Worm (Caenorhabditis elegans): Measurements from ENCODE around the gene ddr-2.

DNA sequence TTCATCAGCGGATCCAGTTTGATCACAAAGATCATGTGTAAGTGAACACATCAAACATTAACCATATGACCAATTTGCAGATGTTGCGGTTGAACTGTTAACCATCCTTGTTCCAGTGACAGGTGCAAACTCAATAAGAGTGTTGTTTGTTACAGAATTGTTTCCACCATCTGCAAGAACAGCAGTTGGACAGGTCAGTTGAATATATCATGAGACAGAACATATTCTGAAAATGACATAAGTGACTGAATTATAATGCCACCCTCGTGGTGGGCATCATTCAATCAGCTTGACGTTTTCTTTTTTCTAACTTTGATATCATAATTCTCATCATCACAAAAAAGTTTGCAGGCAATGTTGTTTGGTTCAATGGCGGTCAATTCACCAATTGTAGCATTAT, 14.5 kb upstream of the ddr-2 start:
- TF ChIP-seq ceh-28 (tag; optimal IDR thresholded peaks at IDR 0.05) (no peak), lin-15B (tag; optimal IDR thresholded peaks at IDR 0.05) (no peak), unc-62 (GFP tag; optimal IDR thresholded peaks at IDR 0.05) (no peak), fos-1 (tag; optimal IDR thresholded peaks at IDR 0.05) (no peak), fkh-2 (tag; optimal IDR thresholded peaks at IDR 0.05) (no peak), pha-4 (tag; optimal IDR thresholded peaks at IDR 0.05) (no peak), nhr-237 (tag; optimal IDR thresholded peaks at IDR 0.05) (no peak), mdl-1 (tag; optimal IDR thresholded peaks at IDR 0.05) (no peak)
